Worm (Caenorhabditis elegans) whole organism, L4 larva: ENCODE results near the gene K02C4.5.

Experiments used
- ceh-82 ChIP-seq: sonication (generic microtip); optimal IDR thresholded peaks from 2 replicates; lab custom pipeline; 2017; ENCODE audit warnings: missing biosample characterization, missing genetic modification characterization
- egl-27 ChIP-seq: sonication (generic microtip); optimal IDR thresholded peaks from 3 replicates; lab custom pipeline; 2017; ENCODE audit warnings: missing biosample characterization, missing genetic modification reagents, missing genetic modification characterization
- lin-39 ChIP-seq: fragments of 150-350 bp; optimal IDR thresholded peaks from 2 replicates; lab custom pipeline; 2014; ENCODE audit warnings: missing biosample characterization, missing genetic modification reagents, missing genetic modification characterization
- mes-2 ChIP-seq: sonication (generic microtip); optimal IDR thresholded peaks from 2 replicates; lab custom pipeline; 2016; ENCODE audit warnings: missing genotype, mild to moderate bottlenecking, missing genetic modification characterization, missing compliant biosample characterization; ENCODE audit not compliant: poor library complexity, severe bottlenecking
- mxl-3 ChIP-seq: fragments of 200-800 bp; sonication (Bioruptor generic); optimal IDR thresholded peaks from 2 replicates; lab custom pipeline; 2018; ENCODE audit warnings: mild to moderate bottlenecking, missing genetic modification characterization, missing compliant biosample characterization
- nhr-11 ChIP-seq: fragments of 150-350 bp; optimal IDR thresholded peaks from 2 replicates; lab custom pipeline; 2014; ENCODE audit warnings: missing biosample characterization, missing genetic modification characterization
- nhr-237 ChIP-seq: sonication (generic microtip); optimal IDR thresholded peaks from 2 replicates; lab custom pipeline; 2017; ENCODE audit warnings: missing biosample characterization, missing genetic modification characterization
- nhr-77 ChIP-seq: fragments of 150-350 bp; optimal IDR thresholded peaks from 2 replicates; lab custom pipeline; 2014; ENCODE audit warnings: missing biosample characterization, missing genetic modification characterization
- zag-1 ChIP-seq: fragments of 150-350 bp; optimal IDR thresholded peaks from 2 replicates; lab custom pipeline; 2014; ENCODE audit warnings: missing biosample characterization, missing genetic modification characterization
- ztf-11 ChIP-seq: fragments of 150-350 bp; optimal IDR thresholded peaks from 2 replicates; lab custom pipeline; 2014; ENCODE audit warnings: missing biosample characterization, missing genetic modification characterization

DNA sequence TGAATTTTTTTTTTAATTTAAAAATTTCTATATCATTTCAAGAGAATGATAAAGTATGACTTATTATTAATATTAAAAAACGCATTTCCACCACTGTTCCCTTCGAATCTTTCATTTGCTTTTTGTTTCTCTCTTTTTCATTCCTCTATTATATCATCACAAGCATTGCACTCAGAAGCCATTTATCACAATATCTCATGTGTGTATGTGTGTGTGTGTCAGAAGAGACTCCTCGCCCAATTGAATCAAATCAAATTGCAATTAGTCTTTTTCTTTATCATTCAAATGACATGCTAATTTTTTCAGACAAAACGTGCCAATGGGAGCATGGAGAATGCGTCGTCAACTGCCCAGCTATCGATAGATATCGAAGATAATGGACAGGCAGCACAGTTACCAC is 37.9 kb downstream of the K02C4.5 start, which contains the start of gene unc-105:
- TF ChIP-seq zag-1 (tag; lab: Kevin White, UChicago) (no peak), mxl-3 (GFP tag; lab: Kevin White, UChicago) (no peak), nhr-77 (no peak), ztf-11 (tag; lab: Kevin White, UChicago) (no peak), nhr-11 (tag; lab: Kevin White, UChicago) (no peak), ceh-82 (no peak), mes-2 (tag; lab: Kevin White, UChicago) (no peak), lin-39 (tag; lab: Kevin White, UChicago) (no peak), nhr-237 (tag; lab: Kevin White, UChicago) (no peak), egl-27 (tag; lab: Kevin White, UChicago) (no peak)
